Fruit fly (Drosophila melanogaster) whole organism, prepupa: ENCODE results near the gene Mabi.

Source experiments
- CG16779 ChIP-seq: fragments of 200-800 bp; sonication (Bioruptor generic); optimal IDR thresholded peaks from 3 replicates; lab custom pipeline; 2017; ENCODE audit warnings: missing biosample characterization, mild to moderate bottlenecking, missing genetic modification characterization
- Eip78C ChIP-seq: fragments of 200-800 bp; sonication (Bioruptor generic); peaks from one replicate; lab custom pipeline; 2016; ENCODE audit warnings: missing biosample characterization, missing genetic modification characterization
- Hr39 ChIP-seq: fragments of 200-800 bp; sonication (Bioruptor generic); optimal IDR thresholded peaks from 2 replicates; lab custom pipeline; 2016; ENCODE audit warnings: missing biosample characterization, missing genetic modification characterization
- OdsH ChIP-seq: fragments of 200-800 bp; sonication (Bioruptor generic); optimal IDR thresholded peaks from 3 replicates; lab custom pipeline; 2016; ENCODE audit warnings: missing biosample characterization, missing genetic modification characterization
- pdm3 ChIP-seq: fragments of 200-800 bp; sonication (Bioruptor generic); optimal IDR thresholded peaks from 3 replicates; lab custom pipeline; 2016; ENCODE audit warnings: missing biosample characterization, missing genetic modification characterization
- ss ChIP-seq, 2 experiments: fragments of 200-800 bp; sonication (Bioruptor generic); optimal IDR thresholded peaks; 2 replicates in 1 of 2; 3 replicates in 1 of 2; lab custom pipeline; 2017 to 2018; ENCODE audit warnings: mild to moderate bottlenecking in 2 of 2, missing biosample characterization in 2 of 2, missing genetic modification characterization in 2 of 2, moderate library complexity in 1 of 2
- topi ChIP-seq: fragments of 200-800 bp; sonication (Bioruptor generic); optimal IDR thresholded peaks from 3 replicates; lab custom pipeline; 2016; ENCODE audit warnings: missing biosample characterization, missing genetic modification characterization

DNA sequence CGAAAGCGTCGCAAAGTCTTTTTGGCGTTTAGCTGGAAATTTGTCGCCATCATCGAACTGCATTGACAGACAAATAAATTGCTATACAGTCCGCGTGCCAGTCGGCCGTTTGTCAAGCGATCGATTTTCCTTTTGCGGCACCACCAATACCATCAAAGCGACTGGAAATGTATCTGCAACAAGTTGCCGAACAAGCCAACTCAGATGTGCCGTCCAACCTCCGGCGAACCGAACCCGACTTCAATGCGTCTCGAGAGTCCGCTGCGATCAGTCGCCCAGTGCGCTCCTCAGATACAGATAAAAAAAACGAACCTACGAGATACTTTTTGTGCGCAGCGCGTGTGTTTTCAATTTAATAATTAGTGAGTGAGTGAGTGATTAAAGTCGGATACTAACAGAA, 32.2 kb upstream of the Mabi start:
- peak; percentile 63 for TF ChIP-seq Eip78C (GFP tag; lab: Kevin White, UChicago)
- TF ChIP-seq pdm3 (GFP tag; lab: Kevin White, UChicago), result no peak
- TF ChIP-seq OdsH (GFP tag; lab: Kevin White, UChicago), result no peak
- TF ChIP-seq Hr39, result no peak
- no peak for TF ChIP-seq topi (GFP tag; lab: Kevin White, UChicago)
- TF ChIP-seq ss (GFP tag; optimal IDR thresholded peaks at IDR 0.05; lab: Kevin White, UChicago), result peak in 1 of 2 experiments; percentile 75
- no peak for TF ChIP-seq CG16779 (tag; lab: Kevin White, UChicago)
